Worm (Caenorhabditis elegans): ENCODE data around the gene nhr-100.

The nhr-100 gene

DNA sequence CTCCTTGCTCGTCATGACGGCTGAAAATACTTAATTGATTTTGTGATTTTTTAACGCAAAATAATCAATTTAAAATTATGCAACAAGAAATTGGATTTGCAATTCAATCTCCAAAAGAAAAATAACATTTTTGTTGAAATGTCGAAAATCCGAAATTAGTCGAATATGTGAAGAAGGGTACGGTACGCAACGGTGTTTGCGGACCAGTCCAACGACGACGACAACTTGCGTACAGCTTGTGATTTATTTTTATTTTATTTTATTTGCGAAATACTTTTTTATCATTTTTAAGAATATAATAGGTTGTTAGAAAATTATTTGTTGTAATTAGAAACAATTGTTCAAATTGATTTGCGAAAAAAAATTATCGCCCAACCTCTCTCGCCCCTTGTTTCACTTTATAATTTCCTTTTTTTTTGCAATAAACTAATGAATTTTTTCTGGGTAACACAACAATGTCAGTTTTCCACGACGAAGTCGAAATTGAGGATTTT is 21.7 kb upstream of the nhr-100 start, which contains the start of the genes dcaf-1 and dph-3:
Gene dcaf-1, minus strand, starts transcription at position 20 of the 494 bp plus-strand sequence.
Gene dph-3, plus strand, starts transcription at position 444 of the 494 bp plus-strand sequence.
- TF ChIP-seq nhr-237 (tag; optimal IDR thresholded peaks at IDR 0.05), result no peak
- peak; percentile 20 for TF ChIP-seq mab-5 (tag; optimal IDR thresholded peaks at IDR 0.05)
- peak; percentile 73 for TF ChIP-seq C34F6.9 (tag; optimal IDR thresholded peaks at IDR 0.05)
- no peak for TF ChIP-seq lin-39 (tag; optimal IDR thresholded peaks at IDR 0.05)
- TF ChIP-seq Y55F3AM.14 (GFP tag; optimal IDR thresholded peaks at IDR 0.05), result no peak
- peak; percentile 62 for TF ChIP-seq lin-13 (GFP tag; optimal IDR thresholded peaks at IDR 0.05)
- no peak for TF ChIP-seq nhr-21 (tag; optimal IDR thresholded peaks at IDR 0.05)
- TF ChIP-seq lsy-2 (tag; optimal IDR thresholded peaks at IDR 0.05), result peak; percentile 90 to 98
- TF ChIP-seq nhr-77 (tag; optimal IDR thresholded peaks at IDR 0.05), result no peak
- no peak for TF ChIP-seq ztf-1 (GFP tag; conservative IDR thresholded peaks at IDR 0.05)
- peak; percentile 11 for TF ChIP-seq sma-9 (GFP tag; optimal IDR thresholded peaks at IDR 0.05)
- TF ChIP-seq sma-9 (tag; optimal IDR thresholded peaks at IDR 0.05), result no peak
- peak; percentile 21 for TF ChIP-seq gmeb-1 (tag; optimal IDR thresholded peaks at IDR 0.05)
- TF ChIP-seq mbf-1 (tag; optimal IDR thresholded peaks at IDR 0.05), result no peak
- TF ChIP-seq nhr-129 (tag; optimal IDR thresholded peaks at IDR 0.05), result peak; percentile 40

DNA sequence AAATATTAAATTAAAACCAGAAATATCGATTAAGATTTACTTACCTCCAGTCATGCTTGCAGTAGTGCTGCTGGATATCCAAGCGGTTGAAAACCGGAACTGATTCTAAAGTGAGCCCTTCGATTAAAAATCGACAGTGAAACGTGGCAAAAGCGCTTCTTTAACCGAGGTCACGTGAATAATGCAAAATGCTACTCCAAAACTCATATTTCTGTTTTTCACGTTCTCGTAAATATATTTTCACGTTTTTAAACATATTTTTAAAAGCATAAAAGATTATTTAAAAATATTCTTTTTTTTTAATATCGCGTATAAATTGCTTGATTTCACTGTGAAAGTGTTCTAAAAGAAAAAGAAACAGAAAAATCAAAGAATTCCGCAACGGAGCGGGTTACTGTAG is 19.3 kb upstream of the nhr-100 start, which contains the start of gene ant-1.3:
Gene ant-1.3, minus strand, starts transcription at position 101 of the 400 bp plus-strand sequence.
- TF ChIP-seq ZK546.5 (tag; optimal IDR thresholded peaks at IDR 0.05), result no peak
- no peak for TF ChIP-seq elt-3 (tag; optimal IDR thresholded peaks at IDR 0.05)
- no peak for TF ChIP-seq ztf-11 (tag; optimal IDR thresholded peaks at IDR 0.05)
- TF ChIP-seq ama-1 (optimal IDR thresholded peaks at IDR 0.05), result no peak
- TF ChIP-seq crh-2 (tag; optimal IDR thresholded peaks at IDR 0.05), result no peak
- no peak for TF ChIP-seq zag-1 (tag; optimal IDR thresholded peaks at IDR 0.05)
- no peak for TF ChIP-seq lsy-2 (tag; optimal IDR thresholded peaks at IDR 0.05)

DNA sequence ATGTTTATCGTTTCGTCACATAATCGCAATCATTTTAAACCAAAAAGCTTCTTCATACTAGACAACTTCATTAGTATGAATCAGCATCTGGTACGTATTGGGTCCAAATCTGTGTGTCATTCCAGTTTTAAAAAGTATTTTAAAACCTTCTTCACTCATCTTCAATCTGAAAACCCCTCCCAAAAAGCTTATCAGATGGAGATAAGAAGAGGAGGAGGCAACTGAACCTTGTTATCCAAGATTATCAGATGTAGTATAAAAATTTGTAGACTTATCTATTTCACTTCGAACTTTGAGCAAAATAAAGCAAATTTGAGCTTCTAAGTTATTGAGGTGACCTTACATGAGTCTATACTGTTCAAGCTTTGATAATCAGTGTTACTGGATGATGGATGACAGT is 18.6 kb upstream of the nhr-100 start, which contains the start of gene nhr-38:
Gene nhr-38, plus strand, starts transcription at position 301 of the 400 bp plus-strand sequence.
- TF ChIP-seq nhr-6 (tag; optimal IDR thresholded peaks at IDR 0.05), result no peak
- no peak for TF ChIP-seq nhr-10 (tag; optimal IDR thresholded peaks at IDR 0.05)
- no peak for TF ChIP-seq nhr-12 (tag; optimal IDR thresholded peaks at IDR 0.05)
- TF ChIP-seq mab-5 (tag; optimal IDR thresholded peaks at IDR 0.05), result no peak
- TF ChIP-seq aly-2 (tag; optimal IDR thresholded peaks at IDR 0.05), result no peak
- no peak for TF ChIP-seq sma-3 (GFP tag; optimal IDR thresholded peaks at IDR 0.05)

DNA sequence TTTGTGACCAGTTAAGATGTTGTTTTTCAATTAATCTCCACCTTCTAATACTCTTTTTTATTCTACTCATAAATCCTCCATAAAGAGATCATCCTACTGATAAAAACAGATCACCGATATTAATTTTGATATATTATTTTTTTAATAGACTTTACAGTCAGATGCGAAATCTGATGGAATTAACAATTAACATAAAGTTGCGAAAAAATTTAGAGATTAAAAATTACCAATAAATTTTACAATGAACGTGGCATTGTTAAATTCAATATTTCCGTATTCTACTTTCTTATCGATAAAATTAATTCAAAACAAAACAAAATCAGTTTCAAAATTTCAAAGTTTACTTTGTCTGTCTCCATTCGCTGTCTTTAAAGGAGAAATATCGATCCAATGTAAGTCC is 15.7 kb upstream of the nhr-100 start, which contains the start of gene K01H12.4:
Gene K01H12.4, plus strand, starts transcription at position 301 of the 400 bp plus-strand sequence.
- TF ChIP-seq blmp-1 (tag; optimal IDR thresholded peaks at IDR 0.05; ENCODE audit: insufficient read depth) (no peak), mdl-1 (tag; optimal IDR thresholded peaks at IDR 0.05) (no peak), ceh-16 (tag; optimal IDR thresholded peaks at IDR 0.05) (no peak), ztf-11 (tag; optimal IDR thresholded peaks at IDR 0.05) (no peak), alr-1 (tag; optimal IDR thresholded peaks at IDR 0.05) (no peak), peb-1 (tag; optimal IDR thresholded peaks at IDR 0.05) (no peak), nhr-11 (tag; optimal IDR thresholded peaks at IDR 0.05) (no peak)

DNA sequence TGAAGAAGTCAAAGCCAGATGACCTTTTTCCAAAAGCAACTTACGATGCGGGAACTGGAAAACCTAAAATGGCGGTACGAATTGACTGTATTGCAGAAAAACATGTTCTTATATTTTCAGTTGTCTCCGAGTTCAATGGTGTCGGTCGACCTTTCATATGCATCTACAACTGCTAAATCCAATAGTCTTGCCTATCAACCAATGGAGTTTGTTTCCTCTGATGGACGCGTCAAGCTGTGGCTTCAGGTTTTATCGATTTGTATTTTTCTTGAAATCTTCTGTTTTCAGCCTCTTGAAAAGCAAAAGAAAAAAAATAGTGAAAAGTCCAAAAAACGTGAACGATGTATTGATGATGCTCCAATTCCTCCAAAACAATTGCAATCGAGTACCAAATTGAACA is 14.2 kb upstream of the nhr-100 start:
- TF ChIP-seq ceh-16 (tag; optimal IDR thresholded peaks at IDR 0.05) (no peak), nhr-23 (tag; optimal IDR thresholded peaks at IDR 0.05) (no peak), nhr-12 (tag; optimal IDR thresholded peaks at IDR 0.05) (no peak), nhr-77 (tag; optimal IDR thresholded peaks at IDR 0.05) (no peak), nhr-6 (tag; optimal IDR thresholded peaks at IDR 0.05) (no peak), R02D3.7 (tag; optimal IDR thresholded peaks at IDR 0.05) (no peak), ceh-82 (tag; optimal IDR thresholded peaks at IDR 0.05) (no peak), alr-1 (tag; optimal IDR thresholded peaks at IDR 0.05) (no peak), mbf-1 (tag; optimal IDR thresholded peaks at IDR 0.05) (no peak), lsy-2 (tag; optimal IDR thresholded peaks at IDR 0.05) (no peak)

Data from whole organism, L2 larva.